Worm (Caenorhabditis elegans) whole organism, L4 larva: ENCODE data around the gene nspe-1.

Experiments
- ces-1 ChIP-seq: fragments of 150-350 bp; sonication (generic microtip); optimal IDR thresholded peaks from 4 replicates; lab custom pipeline; 2014; ENCODE audit warnings: missing biosample characterization, missing genetic modification reagents, missing genetic modification characterization
- dmd-8 ChIP-seq: fragments of 200-800 bp; sonication (Bioruptor generic); IDR thresholded peaks from 2 replicates; pipeline ENCODE4 v1.3.6; 2022; ENCODE audit warnings: missing genetic modification characterization, missing compliant biosample characterization
- dmd-9 ChIP-seq: fragments of 200-800 bp; sonication (Bioruptor generic); IDR thresholded peaks from 2 replicates; pipeline ENCODE4 v1.3.6; 2022; ENCODE audit warnings: missing genetic modification reagents, missing genetic modification characterization, missing compliant biosample characterization
- nhr-77 ChIP-seq: fragments of 150-350 bp; optimal IDR thresholded peaks from 2 replicates; lab custom pipeline; 2014; ENCODE audit warnings: missing biosample characterization, missing genetic modification characterization
- pha-4 ChIP-seq, 2 experiments: fragments of 150-350 bp in 1 of 2; fragments of 200-800 bp in 1 of 2; sonication (Bioruptor generic) in 1 of 2; IDR thresholded peaks in 1 of 2; optimal IDR thresholded peaks in 1 of 2; 2 replicates each; pipeline versions ENCODE4 v1.3.6 to Lab custom; 2014 to 2022; ENCODE audit warnings: missing genetic modification characterization in 2 of 2, missing genetic modification reagents in 2 of 2, missing biosample characterization in 1 of 2, missing compliant biosample characterization in 1 of 2

The nspe-1 gene

DNA sequence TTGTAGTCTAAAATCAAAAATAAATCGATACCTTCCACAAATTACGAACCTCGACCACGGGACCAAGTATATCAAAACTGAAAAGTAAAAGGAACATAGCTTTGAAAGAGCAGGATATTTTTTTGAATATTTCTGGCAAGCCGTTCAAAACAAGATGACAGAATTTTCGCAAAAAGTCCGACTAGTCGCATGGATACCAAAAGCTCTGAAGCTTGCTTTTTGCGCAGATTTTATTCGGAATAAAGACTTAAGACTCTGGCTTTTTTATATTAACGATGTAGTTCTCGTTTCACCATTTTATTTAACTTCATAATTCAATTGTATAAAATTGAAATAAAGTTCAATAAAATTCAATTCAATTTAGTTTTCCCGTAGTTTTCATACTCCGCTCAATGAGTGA, 47.1 kb downstream of the nspe-1 start, which contains the start of gene Y38E10A.2:
Y38E10A.2 (minus strand) TSS at position 101 of the 400 bp plus-strand sequence.
- no peak for TF ChIP-seq nhr-77
- TF ChIP-seq dmd-9 (GFP tag; lab: Robert Waterston, UW) = no peak
- TF ChIP-seq ces-1 = no peak
- TF ChIP-seq pha-4 (GFP tag; IDR thresholded peaks at IDR 0.05; lab: Robert Waterston, UW) = no peak
- TF ChIP-seq pha-4 (tag; optimal IDR thresholded peaks at IDR 0.05; lab: Kevin White, UChicago) = no peak

- no peak for TF ChIP-seq dmd-8 (GFP tag; lab: Robert Waterston, UW)
These were observed 47.9 kb downstream of the nspe-1 start, which contains the start of gene Y38E10A.35 for ce11 chrII:12572760-12573159. Y38E10A.35 (minus strand) TSS chrII:12572860.
